Worm (Caenorhabditis elegans) whole organism, mixed stage, embryonic: Measurements from ENCODE around the gene lin-15A.

ENCODE experiments used
- M03D4.4 ChIP-seq: sonication (generic microtip); optimal IDR thresholded peaks from 2 replicates; lab custom pipeline; 2017; ENCODE audit warnings: mild to moderate bottlenecking, missing genetic modification characterization, missing compliant biosample characterization
- blmp-1 ChIP-seq: fragments of 150-350 bp; optimal IDR thresholded peaks from 2 replicates; lab custom pipeline; 2014; ENCODE audit warnings: missing biosample characterization, missing genetic modification characterization
- ceh-39 ChIP-seq: fragments of 150-350 bp; optimal IDR thresholded peaks from 2 replicates; lab custom pipeline; 2014; ENCODE audit warnings: missing biosample characterization, missing genetic modification characterization
- drap-1 ChIP-seq: fragments of 200-800 bp; sonication (Bioruptor generic); optimal IDR thresholded peaks from 3 replicates; lab custom pipeline; 2018; ENCODE audit warnings: mild to moderate bottlenecking, missing genetic modification characterization, missing compliant biosample characterization
- elt-3 ChIP-seq: fragments of 150-350 bp; optimal IDR thresholded peaks from 2 replicates; lab custom pipeline; 2014; ENCODE audit warnings: missing biosample characterization, missing genetic modification characterization
- mep-1 ChIP-seq: fragments of 150-350 bp; optimal IDR thresholded peaks from 2 replicates; lab custom pipeline; 2017; ENCODE audit warnings: missing biosample characterization, missing genetic modification reagents, missing genetic modification characterization, inconsistent platforms
- mls-2 ChIP-seq: sonication (generic microtip); optimal IDR thresholded peaks from 2 replicates; lab custom pipeline; 2016; ENCODE audit warnings: mild to moderate bottlenecking, missing genetic modification characterization, moderate library complexity, missing compliant biosample characterization
- nhr-76 ChIP-seq: sonication (generic microtip); optimal IDR thresholded peaks from 2 replicates; lab custom pipeline; 2017; ENCODE audit warnings: missing biosample characterization, missing genetic modification characterization
- unc-62 ChIP-seq: fragments of 150-350 bp; optimal IDR thresholded peaks from 2 replicates; lab custom pipeline; 2014; ENCODE audit warnings: missing biosample characterization, missing genetic modification reagents, missing genetic modification characterization

ce11 chrX:15784570-15784969 is 52.8 kb downstream of the lin-15A start, which contains the start of gene Y7A5A.3:
- no peak for TF ChIP-seq nhr-76 (tag; lab: Kevin White, UChicago)
- no peak for TF ChIP-seq mls-2
- no peak for TF ChIP-seq unc-62
- no peak for TF ChIP-seq ceh-39
- TF ChIP-seq mep-1 (tag; lab: Kevin White, UChicago), result no peak
- no peak for TF ChIP-seq blmp-1 (tag; lab: Kevin White, UChicago)
- TF ChIP-seq elt-3, result no peak
- TF ChIP-seq M03D4.4 (tag; lab: Kevin White, UChicago), result no peak
- TF ChIP-seq drap-1 (GFP tag; lab: Kevin White, UChicago), result no peak
